Fruit fly (Drosophila melanogaster) whole organism, pupa: ENCODE results near the gene Gdi.

Experiments
- CG12605 ChIP-seq: fragments of 200-800 bp; sonication (Bioruptor generic); IDR thresholded peaks from 2 replicates; pipeline ENCODE4 v1.3.6; 2022; ENCODE audit warnings: missing biosample characterization, missing genetic modification characterization
- CG14655 ChIP-seq: fragments of 200-800 bp; sonication (Bioruptor generic); optimal IDR thresholded peaks from 3 replicates; lab custom pipeline; 2017; ENCODE audit warnings: mild to moderate bottlenecking, missing biosample characterization, missing genetic modification reagents, missing genetic modification characterization
- CG17806 ChIP-seq: fragments of 200-800 bp; sonication (Bioruptor generic); optimal IDR thresholded peaks from 2 replicates; lab custom pipeline; 2018; ENCODE audit warnings: missing biosample characterization, mild to moderate bottlenecking, missing genetic modification characterization, moderate library complexity
- CG32121 ChIP-seq: fragments of 200-800 bp; sonication (Bioruptor generic); IDR thresholded peaks from 2 replicates; pipeline ENCODE4 v1.3.6; 2022; ENCODE audit warnings: missing biosample characterization, missing genetic modification characterization
- CG4496 ChIP-seq: fragments of 200-800 bp; sonication (Bioruptor generic); IDR thresholded peaks from 3 replicates; pipeline ENCODE4 v1.3.6; 2022; ENCODE audit warnings: missing biosample characterization, missing genetic modification characterization
- CG8159 ChIP-seq: fragments of 200-800 bp; sonication (Bioruptor generic); optimal IDR thresholded peaks from 3 replicates; lab custom pipeline; 2018; ENCODE audit warnings: missing biosample characterization, mild to moderate bottlenecking, missing genetic modification characterization, moderate library complexity
- CG8301 ChIP-seq: fragments of 200-800 bp; sonication (Bioruptor generic); optimal IDR thresholded peaks from 2 replicates; lab custom pipeline; 2018; ENCODE audit warnings: missing biosample characterization, mild to moderate bottlenecking, missing genetic modification characterization
- D1 ChIP-seq: fragments of 200-800 bp; sonication (Bioruptor generic); optimal IDR thresholded peaks from 2 replicates; lab custom pipeline; 2018; ENCODE audit warnings: missing biosample characterization, mild to moderate bottlenecking, missing genetic modification characterization, moderate library complexity
- EcR ChIP-seq: fragments of 200-800 bp; sonication (Bioruptor generic); optimal IDR thresholded peaks from 3 replicates; lab custom pipeline; 2019; ENCODE audit warnings: missing biosample characterization, missing genetic modification characterization, mild to moderate bottlenecking, moderate library complexity, missing genetic modification reagents
- Pif1B ChIP-seq: fragments of 200-800 bp; sonication (Bioruptor generic); optimal IDR thresholded peaks from 3 replicates; lab custom pipeline; 2016; ENCODE audit warnings: missing biosample characterization, missing genetic modification characterization
- Snoo ChIP-seq: fragments of 200-800 bp; sonication (Bioruptor generic); optimal IDR thresholded peaks from 3 replicates; lab custom pipeline; 2017; ENCODE audit warnings: missing biosample characterization, mild to moderate bottlenecking, missing genetic modification characterization, inconsistent platforms
- fd96Ca ChIP-seq: fragments of 200-800 bp; sonication (Bioruptor generic); IDR thresholded peaks from 3 replicates; pipeline ENCODE4 v1.3.6; 2022; ENCODE audit warnings: missing biosample characterization, missing genetic modification characterization
- gl ChIP-seq: fragments of 200-800 bp; sonication (Bioruptor generic); optimal IDR thresholded peaks from 2 replicates; lab custom pipeline; 2018; ENCODE audit warnings: missing biosample characterization, mild to moderate bottlenecking, missing genetic modification characterization
- rn ChIP-seq: fragments of 200-800 bp; sonication (Bioruptor generic); IDR thresholded peaks from 2 replicates; pipeline ENCODE4 v1.3.6; 2022; ENCODE audit warnings: missing biosample characterization, missing genetic modification characterization

- TF ChIP-seq EcR (GFP tag; lab: Kevin White, UChicago) (no peak), CG8301 (tag; lab: Kevin White, UChicago) (no peak), CG4496 (no peak), rn (GFP tag; lab: Robert Waterston, UW) (no peak), fd96Ca (no peak), CG32121 (GFP tag; lab: Robert Waterston, UW) (no peak), CG17806 (tag; lab: Kevin White, UChicago) (no peak), CG12605 (GFP tag; lab: Robert Waterston, UW) (no peak), Snoo (tag; lab: Kevin White, UChicago) (no peak), Pif1B (no peak), D1 (tag; lab: Kevin White, UChicago) (no peak), gl (tag; lab: Kevin White, UChicago) (no peak), CG14655 (GFP tag; lab: Kevin White, UChicago) (no peak), CG8159 (no peak)
Measured at dm6 chr2L:9442795-9443287, 51.8 kb downstream of the Gdi start.
